Worm (Caenorhabditis elegans) whole organism, early embryonic: Measurements from ENCODE around the gene spi-1.

Experiments used
- F13C5.2 ChIP-seq: sonication (generic microtip); optimal IDR thresholded peaks from 2 replicates; lab custom pipeline; 2017; ENCODE audit warnings: mild to moderate bottlenecking, missing genetic modification characterization, inconsistent platforms, missing compliant biosample characterization
- ama-1 ChIP-seq: fragments of 150-350 bp; optimal IDR thresholded peaks from 2 replicates; lab custom pipeline; 2014
- ceh-13 ChIP-seq: fragments of 200-800 bp; sonication (Bioruptor generic); optimal IDR thresholded peaks from 2 replicates; lab custom pipeline; 2018; ENCODE audit warnings: mild to moderate bottlenecking, missing genetic modification characterization, missing compliant biosample characterization

- TF ChIP-seq ceh-13 (GFP tag; lab: Kevin White, UChicago) (no peak), ama-1 (lab: Kevin White, UChicago) (no peak), F13C5.2 (no peak)
Measured at ce11 chrII:7489605-7490004, 6.4 kb upstream of the spi-1 start, which contains the start of gene D1022.9.
